Fruit fly (Drosophila melanogaster) whole organism, embryonic: ENCODE measurements around the gene TFAM.

Experiments
- Atf-2 ChIP-seq: fragments of 200-800 bp; sonication (Bioruptor generic); optimal IDR thresholded peaks from 2 replicates; lab custom pipeline; 2016; ENCODE audit warnings: missing biosample characterization, missing genetic modification characterization
- B-H2 ChIP-seq: fragments of 200-800 bp; sonication (Bioruptor generic); optimal IDR thresholded peaks from 2 replicates; lab custom pipeline; 2018; ENCODE audit warnings: missing biosample characterization, mild to moderate bottlenecking, missing genetic modification characterization
- Bgb ChIP-seq: fragments of 200-800 bp; sonication (Bioruptor generic); IDR thresholded peaks from 2 replicates; pipeline ENCODE4 v1.3.6; 2022; ENCODE audit warnings: missing biosample characterization, missing genetic modification characterization; ENCODE audit not compliant: partially characterized antibody
- CG11085 ChIP-seq: fragments of 200-800 bp; sonication (Bioruptor generic); IDR thresholded peaks from 2 replicates; pipeline ENCODE4 v1.3.6; 2022; ENCODE audit warnings: missing biosample characterization, missing genetic modification characterization
- CG11560 ChIP-seq: fragments of 200-800 bp; sonication (Bioruptor generic); IDR thresholded peaks from 3 replicates; pipeline ENCODE4 v1.3.6; 2022; ENCODE audit warnings: missing biosample characterization, missing genetic modification characterization
- CG15011 ChIP-seq: fragments of 200-800 bp; sonication (Bioruptor generic); optimal IDR thresholded peaks from 3 replicates; lab custom pipeline; 2018; ENCODE audit warnings: missing biosample characterization, mild to moderate bottlenecking, missing genetic modification characterization
- CG17361 ChIP-seq: fragments of 200-800 bp; sonication (Bioruptor generic); IDR thresholded peaks from 3 replicates; pipeline ENCODE4 v1.3.6; 2022; ENCODE audit warnings: missing biosample characterization, missing genetic modification characterization
- CG17912 ChIP-seq: fragments of 200-800 bp; sonication (Bioruptor generic); optimal IDR thresholded peaks from 2 replicates; lab custom pipeline; 2018; ENCODE audit warnings: missing biosample characterization, mild to moderate bottlenecking, missing genetic modification characterization
- CG2116 ChIP-seq: fragments of 200-800 bp; sonication (Bioruptor generic); optimal IDR thresholded peaks from 3 replicates; lab custom pipeline; 2018; ENCODE audit warnings: missing biosample characterization, mild to moderate bottlenecking, missing genetic modification characterization
- CG42726 ChIP-seq: fragments of 200-800 bp; sonication (Bioruptor generic); IDR thresholded peaks from 2 replicates; pipeline ENCODE4 v1.3.6; 2022; ENCODE audit warnings: missing biosample characterization, missing genetic modification characterization; ENCODE audit not compliant: partially characterized antibody
- CG5953 ChIP-seq: fragments of 200-800 bp; sonication (Bioruptor generic); IDR thresholded peaks from 2 replicates; pipeline ENCODE4 v1.3.6; 2022; ENCODE audit warnings: missing biosample characterization, missing genetic modification characterization
- CG7556 ChIP-seq: fragments of 200-800 bp; sonication (Bioruptor generic); optimal IDR thresholded peaks from 2 replicates; lab custom pipeline; 2017; ENCODE audit warnings: missing biosample characterization, mild to moderate bottlenecking, missing genetic modification characterization
- CG8765 ChIP-seq: fragments of 200-800 bp; sonication (Bioruptor generic); IDR thresholded peaks from 2 replicates; pipeline ENCODE4 v1.3.6; 2022; ENCODE audit warnings: missing biosample characterization, missing genetic modification characterization
- Dbx ChIP-seq: fragments of 200-800 bp; sonication (Bioruptor generic); IDR thresholded peaks from 3 replicates; pipeline ENCODE4 v1.3.6; 2022; ENCODE audit warnings: missing biosample characterization, missing genetic modification characterization
- Dp ChIP-seq: fragments of 200-800 bp; sonication (Bioruptor generic); optimal IDR thresholded peaks from 2 replicates; lab custom pipeline; 2018; ENCODE audit warnings: missing biosample characterization, mild to moderate bottlenecking, missing genetic modification characterization, moderate library complexity
- Ets97D ChIP-seq: fragments of 200-800 bp; sonication (Bioruptor generic); optimal IDR thresholded peaks from 3 replicates; lab custom pipeline; 2016; ENCODE audit warnings: missing biosample characterization, missing genetic modification characterization
- Gug ChIP-seq: fragments of 200-800 bp; sonication (Bioruptor generic); IDR thresholded peaks from 4 replicates; pipeline ENCODE4 v1.3.6; 2022; ENCODE audit warnings: missing biosample characterization, missing genetic modification characterization
- H15 ChIP-seq: fragments of 200-800 bp; sonication (Bioruptor generic); IDR thresholded peaks from 3 replicates; pipeline ENCODE4 v1.3.6; 2022; ENCODE audit warnings: missing biosample characterization, missing genetic modification characterization
- H2.0 ChIP-seq: fragments of 200-800 bp; sonication (Bioruptor generic); IDR thresholded peaks from 2 replicates; pipeline ENCODE4 v1.3.6; 2022; ENCODE audit warnings: missing biosample characterization, missing genetic modification characterization
- HLH4C ChIP-seq: fragments of 200-800 bp; sonication (Bioruptor generic); IDR thresholded peaks from 3 replicates; pipeline ENCODE4 v1.3.6; 2022; ENCODE audit warnings: missing biosample characterization, missing genetic modification characterization; ENCODE audit not compliant: partially characterized antibody
- Lpt ChIP-seq: fragments of >200 bp; optimal IDR thresholded peaks from 2 replicates; lab custom pipeline; 2018; ENCODE audit warnings: missing biosample characterization, missing genetic modification characterization
- MBD-R2 ChIP-seq: fragments of 200-800 bp; sonication (Bioruptor generic); IDR thresholded peaks from 2 replicates; pipeline ENCODE4 v1.3.6; 2022; ENCODE audit warnings: missing biosample characterization, missing genetic modification characterization
- MTF-1 ChIP-seq: fragments of 200-800 bp; sonication (Bioruptor generic); optimal IDR thresholded peaks from 2 replicates; lab custom pipeline; 2018; ENCODE audit warnings: missing biosample characterization, mild to moderate bottlenecking, missing genetic modification characterization, borderline replicate concordance
- Sry-δ ChIP-seq: fragments of 200-800 bp; sonication (Bioruptor generic); optimal IDR thresholded peaks from 2 replicates; lab custom pipeline; 2016; ENCODE audit warnings: missing biosample characterization, missing genetic modification characterization
- al ChIP-seq: fragments of 200-800 bp; sonication (Bioruptor generic); IDR thresholded peaks from 2 replicates; pipeline ENCODE4 v1.3.6; 2022; ENCODE audit warnings: missing biosample characterization, missing genetic modification characterization
- chm ChIP-seq: fragments of 200-800 bp; sonication (Bioruptor generic); IDR thresholded peaks from 2 replicates; pipeline ENCODE4 v1.3.6; 2022; ENCODE audit warnings: missing biosample characterization, missing genetic modification characterization
- inv ChIP-seq: fragments of 200-800 bp; sonication (Bioruptor generic); IDR thresholded peaks from 2 replicates; pipeline ENCODE4 v1.3.6; 2022; ENCODE audit warnings: missing biosample characterization, missing genetic modification characterization; ENCODE audit not compliant: partially characterized antibody
- ken ChIP-seq: fragments of 200-800 bp; sonication (Bioruptor generic); IDR thresholded peaks from 3 replicates; pipeline ENCODE4 v1.3.6; 2022; ENCODE audit warnings: missing biosample characterization, missing genetic modification characterization
- kni ChIP-seq: fragments of 200-800 bp; sonication (Bioruptor generic); optimal IDR thresholded peaks from 3 replicates; lab custom pipeline; 2017; ENCODE audit warnings: mild to moderate bottlenecking, missing biosample characterization, missing genetic modification reagents, missing genetic modification characterization
- luna ChIP-seq: fragments of 200-800 bp; sonication (Bioruptor generic); optimal IDR thresholded peaks from 2 replicates; lab custom pipeline; 2016; ENCODE audit warnings: missing biosample characterization, missing genetic modification characterization
- oc ChIP-seq: fragments of 200-800 bp; sonication (Bioruptor generic); optimal IDR thresholded peaks from 2 replicates; lab custom pipeline; 2018; ENCODE audit warnings: missing biosample characterization, mild to moderate bottlenecking, missing genetic modification characterization, moderate library complexity
- org-1 ChIP-seq: fragments of 200-800 bp; sonication (Bioruptor generic); optimal IDR thresholded peaks from 2 replicates; lab custom pipeline; 2017; ENCODE audit warnings: missing biosample characterization, missing genetic modification characterization
- p53 ChIP-seq: fragments of 200-800 bp; sonication (Bioruptor generic); optimal IDR thresholded peaks from 2 replicates; lab custom pipeline; 2016; ENCODE audit warnings: missing biosample characterization, missing genetic modification characterization
- pb ChIP-seq: fragments of 200-800 bp; sonication (Bioruptor generic); optimal IDR thresholded peaks from 3 replicates; lab custom pipeline; 2016; ENCODE audit warnings: missing biosample characterization, missing genetic modification characterization
- psq ChIP-seq: fragments of 200-800 bp; sonication (Bioruptor generic); optimal IDR thresholded peaks from 2 replicates; lab custom pipeline; 2017; ENCODE audit warnings: missing biosample characterization, missing genetic modification characterization
- rib ChIP-seq: fragments of 200-800 bp; sonication (Bioruptor generic); IDR thresholded peaks from 2 replicates; pipeline ENCODE4 v1.3.6; 2022; ENCODE audit warnings: missing biosample characterization, missing genetic modification characterization
- row ChIP-seq: fragments of 200-800 bp; sonication (Bioruptor generic); IDR thresholded peaks from 3 replicates; pipeline ENCODE4 v1.3.6; 2022; ENCODE audit warnings: missing biosample characterization, missing genetic modification characterization
- schlank ChIP-seq: fragments of 200-800 bp; sonication (Bioruptor generic); optimal IDR thresholded peaks from 2 replicates; lab custom pipeline; 2018; ENCODE audit warnings: missing biosample characterization, mild to moderate bottlenecking, missing genetic modification characterization
- scrt ChIP-seq: fragments of 200-800 bp; sonication (Bioruptor generic); optimal IDR thresholded peaks from 2 replicates; lab custom pipeline; 2018; ENCODE audit warnings: missing biosample characterization, mild to moderate bottlenecking, missing genetic modification characterization, moderate library complexity
- slbo ChIP-seq: fragments of 200-800 bp; sonication (Bioruptor generic); IDR thresholded peaks from 2 replicates; pipeline ENCODE4 v1.3.6; 2022; ENCODE audit warnings: missing biosample characterization, missing genetic modification characterization
- sob ChIP-seq: fragments of 200-800 bp; sonication (Bioruptor generic); IDR thresholded peaks from 2 replicates; pipeline ENCODE4 v1.3.6; 2022; ENCODE audit warnings: missing biosample characterization, missing genetic modification characterization
- ssp ChIP-seq: fragments of 200-800 bp; sonication (Bioruptor generic); IDR thresholded peaks from 2 replicates; pipeline ENCODE4 v1.3.6; 2022; ENCODE audit warnings: missing biosample characterization, missing genetic modification characterization
- tio ChIP-seq: fragments of 200-800 bp; sonication (Bioruptor generic); optimal IDR thresholded peaks from 2 replicates; lab custom pipeline; 2017; ENCODE audit warnings: missing biosample characterization, missing genetic modification characterization, inconsistent platforms
- trh ChIP-seq: fragments of 200-800 bp; sonication (Bioruptor generic); optimal IDR thresholded peaks from 2 replicates; lab custom pipeline; 2016; ENCODE audit warnings: missing biosample characterization, missing genetic modification characterization
- unc-4 ChIP-seq: fragments of 200-800 bp; sonication (Bioruptor generic); IDR thresholded peaks from 2 replicates; pipeline ENCODE4 v1.3.6; 2022; ENCODE audit warnings: missing biosample characterization, missing genetic modification characterization; ENCODE audit not compliant: partially characterized antibody
- vnd ChIP-seq: fragments of 200-800 bp; sonication (Bioruptor generic); IDR thresholded peaks from 3 replicates; pipeline ENCODE4 v1.3.6; 2022; ENCODE audit warnings: missing biosample characterization, missing genetic modification characterization; ENCODE audit not compliant: partially characterized antibody
- vvl ChIP-seq: fragments of 200-800 bp; sonication (Bioruptor generic); IDR thresholded peaks from 2 replicates; pipeline ENCODE4 v1.3.6; 2022; ENCODE audit warnings: missing biosample characterization, missing genetic modification characterization
- wek ChIP-seq: fragments of 200-800 bp; sonication (Bioruptor generic); optimal IDR thresholded peaks from 3 replicates; lab custom pipeline; 2018; ENCODE audit warnings: missing biosample characterization, mild to moderate bottlenecking, missing genetic modification characterization, moderate library complexity
- zen2 ChIP-seq: fragments of 200-800 bp; sonication (Bioruptor generic); IDR thresholded peaks from 3 replicates; pipeline ENCODE4 v1.3.6; 2022; ENCODE audit warnings: missing biosample characterization, missing genetic modification characterization; ENCODE audit not compliant: partially characterized antibody
- zfh1 ChIP-seq: fragments of 200-800 bp; sonication (Bioruptor generic); IDR thresholded peaks from 3 replicates; pipeline ENCODE4 v1.3.6; 2022; ENCODE audit warnings: missing biosample characterization, missing genetic modification characterization

Gene TFAM

DNA sequence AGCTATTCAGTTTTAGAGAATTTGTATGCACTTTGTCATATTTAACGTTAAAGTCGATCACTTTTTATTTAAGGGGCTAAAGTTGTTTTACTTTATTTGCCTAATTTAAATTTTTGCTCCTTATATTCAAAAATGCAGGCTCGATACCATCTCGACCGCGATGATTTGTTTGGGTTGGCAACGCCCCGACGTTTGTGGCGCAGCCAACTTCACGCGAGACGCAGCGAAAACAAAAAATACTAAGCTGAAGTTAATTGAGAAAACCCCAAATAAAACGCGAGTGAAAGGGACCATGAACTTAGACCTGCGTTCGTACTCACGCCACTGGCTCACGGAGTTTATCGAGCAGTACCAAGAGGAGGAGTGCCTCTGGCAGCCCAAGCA lies 18.7 kb downstream of the TFAM start (continued):
- 0 out of 2 replicates have a peak, but pooled peaks have one; percentile 8 for TF ChIP-seq CG11085 (GFP tag; lab: Robert Waterston, UW)
- TF ChIP-seq CG11560 (tag; lab: Robert Waterston, UW), result no peak
- no peak for TF ChIP-seq trh (GFP tag; lab: Kevin White, UChicago)
- peak; percentile 17 for TF ChIP-seq pb (GFP tag; lab: Kevin White, UChicago)
- no peak; the same call in 2 of the 3 replicates for TF ChIP-seq zen2
- peak; percentile 75 for TF ChIP-seq Bgb (GFP tag; lab: Robert Waterston, UW)
- TF ChIP-seq Atf-2 (GFP tag; lab: Kevin White, UChicago), result no peak
- 0 out of 3 replicates have a peak, but pooled peaks have one; percentile 33 for TF ChIP-seq HLH4C
- TF ChIP-seq rib (GFP tag; lab: Robert Waterston, UW), result no peak
- 0 out of 2 replicates have a peak, but pooled peaks have one; percentile 22 for TF ChIP-seq CG5953
- TF ChIP-seq Dp (GFP tag; lab: Kevin White, UChicago), result peak; percentile 78
- peak; percentile 9; the same call in 1 of the 2 replicates for TF ChIP-seq ssp
- no peak for TF ChIP-seq scrt
- TF ChIP-seq CG2116 (GFP tag; lab: Kevin White, UChicago), result peak; percentile 3
- no peak for TF ChIP-seq psq (GFP tag; lab: Kevin White, UChicago)
- peak; percentile 35; the same call in 1 of the 2 replicates for TF ChIP-seq vvl
- no peak for TF ChIP-seq al (GFP tag; lab: Robert Waterston, UW)
- TF ChIP-seq schlank (tag; lab: Kevin White, UChicago), result no peak
- TF ChIP-seq sob (GFP tag; lab: Robert Waterston, UW), result peak; percentile 29; the same call in 1 of the 2 replicates
- TF ChIP-seq p53 (GFP tag; lab: Kevin White, UChicago), result peak; percentile 42
- peak; percentile 55; the same call in 1 of the 2 replicates for TF ChIP-seq chm
- TF ChIP-seq MBD-R2, result peak; percentile 76
- peak; percentile 17 for TF ChIP-seq CG7556 (GFP tag; lab: Kevin White, UChicago)
- TF ChIP-seq B-H2 (GFP tag; lab: Kevin White, UChicago), result peak; percentile 17
- peak; percentile 28 for TF ChIP-seq MTF-1 (GFP tag; lab: Kevin White, UChicago)
- peak; percentile 42; the same call in 1 of the 3 replicates for TF ChIP-seq CG17361 (GFP tag; lab: Robert Waterston, UW)
- TF ChIP-seq CG15011 (GFP tag; lab: Kevin White, UChicago), result no peak
- TF ChIP-seq wek (GFP tag; lab: Kevin White, UChicago), result peak; percentile 37
- peak; percentile 21; the same call in 1 of the 4 replicates for TF ChIP-seq Gug
- peak; percentile 34; the same call in 1 of the 3 replicates for TF ChIP-seq H15 (GFP tag; lab: Robert Waterston, UW)
- TF ChIP-seq oc (tag; lab: Kevin White, UChicago), result no peak
- peak; percentile 3 for TF ChIP-seq luna (GFP tag; lab: Kevin White, UChicago)
- TF ChIP-seq Lpt (GFP tag; lab: Kevin White, UChicago), result no peak
- peak; percentile 43 for TF ChIP-seq Ets97D (GFP tag; lab: Kevin White, UChicago)
- peak; percentile 17; the same call in 1 of the 2 replicates for TF ChIP-seq CG8765
- TF ChIP-seq vnd (GFP tag; lab: Robert Waterston, UW), result peak; percentile 23; the same call in 1 of the 3 replicates
- peak; percentile 20; the same call in 1 of the 2 replicates for TF ChIP-seq H2.0
- 0 out of 3 replicates have a peak, but pooled peaks have one; percentile 27 for TF ChIP-seq Dbx
- peak; percentile 72 for TF ChIP-seq slbo (GFP tag; lab: Robert Waterston, UW)
- TF ChIP-seq zfh1 (GFP tag; lab: Robert Waterston, UW), result peak; percentile 48; the same call in 1 of the 3 replicates
- no peak for TF ChIP-seq org-1 (GFP tag; lab: Kevin White, UChicago)
- no peak for TF ChIP-seq kni (GFP tag; lab: Kevin White, UChicago)
- TF ChIP-seq ken (GFP tag; lab: Robert Waterston, UW), result peak; percentile 58; the same call in 1 of the 3 replicates
- TF ChIP-seq Sry-δ (GFP tag; lab: Kevin White, UChicago), result peak; percentile 71
- TF ChIP-seq row, result peak; percentile 5
- TF ChIP-seq CG17912 (GFP tag; lab: Kevin White, UChicago), result peak; percentile 9
- TF ChIP-seq tio (GFP tag; lab: Kevin White, UChicago), result no peak
- peak; percentile 61 for TF ChIP-seq unc-4 (GFP tag; lab: Robert Waterston, UW)
- peak; percentile 47 for TF ChIP-seq inv (GFP tag; lab: Robert Waterston, UW)
- peak; percentile 48; the same call in 1 of the 2 replicates for TF ChIP-seq CG42726 (GFP tag; lab: Robert Waterston, UW)
